Fruit fly (Drosophila melanogaster): ENCODE measurements around the gene vnc.

The vnc gene

DNA sequence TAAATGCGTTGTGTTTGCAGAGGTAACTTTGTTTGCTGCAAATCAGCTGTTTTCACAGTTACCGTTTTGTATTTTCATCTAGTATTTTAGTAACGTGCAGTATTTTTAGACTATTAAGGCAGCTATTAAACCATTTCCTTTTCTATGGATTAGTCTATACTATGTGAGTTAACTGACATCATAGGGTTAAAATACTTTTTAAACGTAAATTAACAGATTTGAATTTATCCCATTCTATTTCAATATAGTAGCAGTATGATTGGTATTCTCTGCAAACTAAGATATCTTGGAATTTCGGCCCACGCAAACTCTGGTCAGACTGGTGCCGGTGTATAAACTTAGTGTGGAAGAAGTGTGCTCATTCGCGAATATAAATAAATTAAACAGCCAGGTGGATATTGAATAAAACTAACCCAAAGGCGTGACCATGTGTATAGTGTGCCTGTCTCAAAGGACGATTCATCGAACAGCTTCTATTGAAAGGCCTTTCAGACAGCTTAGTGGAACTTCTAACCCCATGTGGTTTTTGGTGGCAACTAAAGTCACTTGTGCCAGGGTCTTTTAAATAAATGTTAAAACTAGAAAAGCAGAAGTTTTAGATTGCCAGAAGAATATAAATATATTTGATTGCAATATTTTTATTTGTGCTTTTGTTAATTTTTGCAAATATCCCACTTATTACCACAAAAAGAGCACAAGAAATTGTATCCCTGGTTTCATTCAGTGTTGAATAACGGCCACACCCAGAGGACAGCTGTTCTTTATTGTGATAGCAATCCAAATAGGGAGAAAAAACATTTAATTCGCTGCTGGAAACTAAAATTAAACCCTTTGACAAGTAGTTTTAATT is at the start of gene vnc, which contains the start of the genes CG6674 and CG42455 (continued):
- TF ChIP-seq pfk (GFP tag; optimal IDR thresholded peaks at IDR 0.05) (peak; percentile 22), sens (GFP tag) (peak; percentile 91), CG32772 (GFP tag; IDR thresholded peaks at IDR 0.05) (peak; percentile 9; the same call in 1 of the 2 replicates), Hsf (GFP tag; optimal IDR thresholded peaks at IDR 0.05) (peak; percentile 16), CG9727 (GFP tag; optimal IDR thresholded peaks at IDR 0.05) (peak; percentile 13), mld (GFP tag; IDR thresholded peaks at IDR 0.05; ENCODE audit: partially characterized antibody) (no peak), vfl (GFP tag; optimal IDR thresholded peaks at IDR 0.05) (no peak), ac (GFP tag; optimal IDR thresholded peaks at IDR 0.05) (no peak), C15 (GFP tag; IDR thresholded peaks at IDR 0.05) (no peak), Lhr (GFP tag; optimal IDR thresholded peaks at IDR 0.05) (peak; percentile 20), CG2202 (tag; optimal IDR thresholded peaks at IDR 0.05) (no peak), maf-S (GFP tag; optimal IDR thresholded peaks at IDR 0.05) (no peak), Antp (GFP tag; optimal IDR thresholded peaks at IDR 0.05) (no peak), Oaz (GFP tag; IDR thresholded peaks at IDR 0.05) (no peak), CG1024 (GFP tag; IDR thresholded peaks at IDR 0.05) (no peak), CG14667 (GFP tag; IDR thresholded peaks at IDR 0.05) (no peak), CG18619 (GFP tag; optimal IDR thresholded peaks at IDR 0.05) (no peak), hth (optimal IDR thresholded peaks at IDR 0.05) (no peak), CG10366 (GFP tag; IDR thresholded peaks at IDR 0.05) (no peak), wdn (GFP tag; IDR thresholded peaks at IDR 0.05) (no peak), CG33557 (GFP tag; optimal IDR thresholded peaks at IDR 0.05) (no peak), CG4328 (GFP tag; optimal IDR thresholded peaks at IDR 0.05) (no peak), CG9609 (GFP tag; optimal IDR thresholded peaks at IDR 0.05) (no peak), CG9215 (GFP tag; IDR thresholded peaks at IDR 0.05) (no peak), CG8944 (GFP tag; optimal IDR thresholded peaks at IDR 0.05) (no peak), chn (GFP tag; optimal IDR thresholded peaks at IDR 0.05) (no peak), Myb (GFP tag; optimal IDR thresholded peaks at IDR 0.05) (no peak), CG16779 (GFP tag; IDR thresholded peaks at IDR 0.05) (no peak), CG7556 (GFP tag; optimal IDR thresholded peaks at IDR 0.05) (peak; percentile 1), fd96Cb (tag; optimal IDR thresholded peaks at IDR 0.05) (no peak), CHES-1-like (GFP tag; optimal IDR thresholded peaks at IDR 0.05) (no peak), bowl (GFP tag; IDR thresholded peaks at IDR 0.05) (no peak), Ptx1 (GFP tag; IDR thresholded peaks at IDR 0.05) (no peak), CG18476 (GFP tag; optimal IDR thresholded peaks at IDR 0.05) (no peak), CG1529 (GFP tag; optimal IDR thresholded peaks at IDR 0.05) (no peak), B-H2 (GFP tag; optimal IDR thresholded peaks at IDR 0.05) (no peak), hkb (optimal IDR thresholded peaks at IDR 0.05) (no peak), hkb (GFP tag; IDR thresholded peaks at IDR 0.05) (peak; percentile 37; the same call in 1 of the 2 replicates), CG12942 (GFP tag; optimal IDR thresholded peaks at IDR 0.05) (peak; percentile 11), HLH4C (GFP tag; IDR thresholded peaks at IDR 0.05; ENCODE audit: partially characterized antibody) (no peak), nmo (GFP tag; optimal IDR thresholded peaks at IDR 0.05) (peak; percentile 21), CG17568 (GFP tag; optimal IDR thresholded peaks at IDR 0.05) (peak; percentile 9), CG11560 (tag; IDR thresholded peaks at IDR 0.05) (no peak), Lpt (GFP tag; optimal IDR thresholded peaks at IDR 0.05) (no peak), so (GFP tag; IDR thresholded peaks at IDR 0.05) (no peak), gfzf (GFP tag; optimal IDR thresholded peaks at IDR 0.05) (peak; percentile 88), ranshi (GFP tag; IDR thresholded peaks at IDR 0.05) (no peak), CG18764 (GFP tag; optimal IDR thresholded peaks at IDR 0.05) (peak; percentile 23), CG14014 (GFP tag; IDR thresholded peaks at IDR 0.05) (peak; percentile 44; the same call in 1 of the 2 replicates), zfh1 (GFP tag; IDR thresholded peaks at IDR 0.05) (no peak), CG30431 (GFP tag; optimal IDR thresholded peaks at IDR 0.05) (peak; percentile 1)

All from whole organism, embryonic.